Worm (Caenorhabditis elegans) whole organism, young adult: ENCODE results near the gene ani-2.

Experiments used
- B0019.2 ChIP-seq: fragments of 200-800 bp; sonication (Bioruptor generic); conservative IDR thresholded peaks from 2 replicates; pipeline ENCODE4 v1.3.6; 2022; ENCODE audit warnings: missing genetic modification reagents, missing genetic modification characterization, missing compliant biosample characterization
- B0336.3 ChIP-seq: fragments of 200-800 bp; sonication (Bioruptor generic); IDR thresholded peaks from 2 replicates; pipeline ENCODE4 v1.3.6; 2022; ENCODE audit warnings: missing genetic modification characterization, missing compliant biosample characterization
- C17E4.6 ChIP-seq: fragments of 200-800 bp; sonication (Bioruptor generic); IDR thresholded peaks from 2 replicates; pipeline ENCODE4 v1.3.6; 2022; ENCODE audit warnings: missing genetic modification reagents, missing genetic modification characterization, missing compliant biosample characterization
- D2030.7 ChIP-seq: fragments of 200-800 bp; sonication (Bioruptor generic); IDR thresholded peaks from 2 replicates; pipeline ENCODE4 v1.3.6; 2022; ENCODE audit warnings: missing genetic modification reagents, missing genetic modification characterization, missing compliant biosample characterization
- F10E7.11 ChIP-seq: sonication (generic microtip); optimal IDR thresholded peaks from 2 replicates; lab custom pipeline; 2017; ENCODE audit warnings: mild to moderate bottlenecking, missing genetic modification characterization, moderate library complexity, missing compliant biosample characterization
- F22D6.2 ChIP-seq: sonication (generic microtip); optimal IDR thresholded peaks from 2 replicates; lab custom pipeline; 2016; ENCODE audit warnings: mild to moderate bottlenecking, missing genetic modification characterization, missing compliant biosample characterization
- F49E8.2 ChIP-seq: sonication (generic microtip); optimal IDR thresholded peaks from 3 replicates; lab custom pipeline; 2017; ENCODE audit warnings: missing genetic modification characterization, mild to moderate bottlenecking, missing compliant biosample characterization, antibody characterized with exemption, moderate library complexity; ENCODE audit not compliant: insufficient read depth
- F52B5.7 ChIP-seq: sonication (generic microtip); optimal IDR thresholded peaks from 2 replicates; lab custom pipeline; 2016; ENCODE audit warnings: mild to moderate bottlenecking, missing genetic modification characterization, missing compliant biosample characterization
- F57C9.4 ChIP-seq: sonication (generic microtip); optimal IDR thresholded peaks from 2 replicates; lab custom pipeline; 2017; ENCODE audit warnings: mild to moderate bottlenecking, missing genetic modification characterization, missing compliant biosample characterization
- Y53F4B.3 ChIP-seq: fragments of 200-800 bp; sonication (Bioruptor generic); IDR thresholded peaks from 2 replicates; pipeline ENCODE4 v1.3.6; 2022; ENCODE audit warnings: missing genetic modification reagents, missing genetic modification characterization, missing compliant biosample characterization
- Y67H2A.10 ChIP-seq: fragments of 200-800 bp; sonication (Bioruptor generic); conservative IDR thresholded peaks from 2 replicates; pipeline ENCODE4 v1.3.6; 2022; ENCODE audit warnings: missing genetic modification reagents, missing genetic modification characterization, missing compliant biosample characterization
- Y95B8A.8 ChIP-seq: fragments of 200-800 bp; sonication (Bioruptor generic); IDR thresholded peaks from 2 replicates; pipeline ENCODE4 v1.3.6; 2022; ENCODE audit warnings: missing genetic modification reagents, missing genetic modification characterization, missing compliant biosample characterization
- akir-1 ChIP-seq: fragments of 200-800 bp; sonication (Bioruptor generic); optimal IDR thresholded peaks from 2 replicates; lab custom pipeline; 2018; ENCODE audit warnings: mild to moderate bottlenecking, missing genetic modification characterization, moderate library complexity, missing compliant biosample characterization
- aptf-2 ChIP-seq: fragments of 200-800 bp; sonication (Bioruptor generic); conservative IDR thresholded peaks from 2 replicates; pipeline ENCODE4 v1.3.6; 2022; ENCODE audit warnings: missing genetic modification reagents, missing genetic modification characterization, missing compliant biosample characterization
- bed-1 ChIP-seq: fragments of 200-800 bp; sonication (Bioruptor generic); IDR thresholded peaks from 2 replicates; pipeline ENCODE4 v1.3.6; 2022; ENCODE audit warnings: missing genetic modification reagents, missing genetic modification characterization, missing compliant biosample characterization
- ccch-3 ChIP-seq: fragments of 200-800 bp; sonication (Bioruptor generic); optimal IDR thresholded peaks from 2 replicates; lab custom pipeline; 2018; ENCODE audit warnings: mild to moderate bottlenecking, missing genetic modification characterization, missing compliant biosample characterization
- ceh-91 ChIP-seq: fragments of 200-800 bp; sonication (Bioruptor generic); IDR thresholded peaks from 2 replicates; pipeline ENCODE4 v1.3.6; 2022; ENCODE audit warnings: missing genetic modification reagents, missing genetic modification characterization, missing compliant biosample characterization
- dox-1 ChIP-seq: fragments of 200-800 bp; sonication (Bioruptor generic); IDR thresholded peaks from 2 replicates; pipeline ENCODE4 v1.3.6; 2022; ENCODE audit warnings: missing genetic modification reagents, missing genetic modification characterization, missing compliant biosample characterization
- dpff-1 ChIP-seq: sonication (generic microtip); optimal IDR thresholded peaks from 2 replicates; lab custom pipeline; 2017; ENCODE audit warnings: mild to moderate bottlenecking, missing genetic modification characterization, missing compliant biosample characterization
- dpl-1 ChIP-seq: fragments of 150-350 bp; optimal IDR thresholded peaks from 2 replicates; lab custom pipeline; 2014; ENCODE audit warnings: missing biosample characterization, missing genetic modification reagents, missing genetic modification characterization
- egrh-3 ChIP-seq: fragments of 200-800 bp; sonication (Bioruptor generic); IDR thresholded peaks from 2 replicates; pipeline ENCODE4 v1.3.6; 2022; ENCODE audit warnings: missing genetic modification reagents, missing genetic modification characterization, missing compliant biosample characterization
- ets-4 ChIP-seq: fragments of 200-800 bp; sonication (Bioruptor generic); optimal IDR thresholded peaks from 2 replicates; lab custom pipeline; 2018; ENCODE audit warnings: mild to moderate bottlenecking, missing genetic modification characterization, missing compliant biosample characterization
- hsf-1 ChIP-seq: fragments of 200-800 bp; sonication (Bioruptor generic); IDR thresholded peaks from 2 replicates; pipeline ENCODE4 v1.3.6; 2022; ENCODE audit warnings: missing genetic modification reagents, missing genetic modification characterization, missing compliant biosample characterization
- let-526 ChIP-seq: fragments of 200-800 bp; sonication (Bioruptor generic); IDR thresholded peaks from 2 replicates; pipeline ENCODE4 v1.3.6; 2022; ENCODE audit warnings: missing genetic modification reagents, missing genetic modification characterization, missing compliant biosample characterization
- lin-35 ChIP-seq, 3 experiments: fragments of 150-350 bp in 2 of 3; sonication (generic microtip) in 1 of 3; optimal IDR thresholded peaks; 2 replicates each; lab custom pipeline; 2014 to 2018; ENCODE audit warnings: missing biosample characterization in 3 of 3, missing genetic modification characterization in 3 of 3, missing genetic modification reagents in 3 of 3
- lin-40 ChIP-seq: sonication (generic microtip); optimal IDR thresholded peaks from 2 replicates; lab custom pipeline; 2016; ENCODE audit warnings: missing genetic modification characterization, mild to moderate bottlenecking, missing compliant biosample characterization, missing genotype, missing genetic modification reagents
- lin-54 ChIP-seq: fragments of 200-800 bp; sonication (Bioruptor generic); optimal IDR thresholded peaks from 2 replicates; lab custom pipeline; 2018; ENCODE audit warnings: mild to moderate bottlenecking, missing genetic modification characterization, missing compliant biosample characterization
- madf-3 ChIP-seq: fragments of 200-800 bp; sonication (Bioruptor generic); IDR thresholded peaks from 2 replicates; pipeline ENCODE4 v1.3.6; 2022; ENCODE audit warnings: missing genetic modification reagents, missing genetic modification characterization, missing compliant biosample characterization
- madf-8 ChIP-seq: fragments of 200-800 bp; sonication (Bioruptor generic); conservative IDR thresholded peaks from 2 replicates; pipeline ENCODE4 v1.3.6; 2022; ENCODE audit warnings: missing genetic modification reagents, missing genetic modification characterization, missing compliant biosample characterization
- mel-28 ChIP-seq: sonication (generic microtip); optimal IDR thresholded peaks from 2 replicates; lab custom pipeline; 2016; ENCODE audit warnings: borderline replicate concordance, mild to moderate bottlenecking, missing genetic modification characterization, missing compliant biosample characterization
- mes-4 ChIP-seq: sonication (generic microtip); optimal IDR thresholded peaks from 2 replicates; lab custom pipeline; 2016; ENCODE audit warnings: missing genotype, missing genetic modification characterization, missing compliant biosample characterization
- mxl-1 ChIP-seq: sonication (generic microtip); optimal IDR thresholded peaks from 2 replicates; lab custom pipeline; 2016; ENCODE audit warnings: missing genetic modification characterization, missing compliant biosample characterization
- nfyb-1 ChIP-seq: fragments of 200-800 bp; sonication (Bioruptor generic); IDR thresholded peaks from 2 replicates; pipeline ENCODE4 v1.3.6; 2022; ENCODE audit warnings: missing genetic modification reagents, missing genetic modification characterization, missing compliant biosample characterization
- nhr-80 ChIP-seq: sonication (generic microtip); optimal IDR thresholded peaks from 2 replicates; lab custom pipeline; 2016; ENCODE audit warnings: missing genetic modification characterization, missing compliant biosample characterization
- pbrm-1 ChIP-seq: fragments of 200-800 bp; sonication (Bioruptor generic); IDR thresholded peaks from 2 replicates; pipeline ENCODE4 v1.3.6; 2022; ENCODE audit warnings: missing genetic modification reagents, missing genetic modification characterization, missing compliant biosample characterization
- rcor-1 ChIP-seq: fragments of 200-800 bp; sonication (Bioruptor generic); IDR thresholded peaks from 2 replicates; pipeline ENCODE4 v1.3.6; 2022; ENCODE audit warnings: missing genetic modification reagents, missing genetic modification characterization, missing compliant biosample characterization
- repo-1 ChIP-seq: sonication (generic microtip); optimal IDR thresholded peaks from 2 replicates; lab custom pipeline; 2017; ENCODE audit warnings: mild to moderate bottlenecking, missing genetic modification characterization, missing compliant biosample characterization
- rpc-1 ChIP-seq, 2 experiments: fragments of 150-350 bp in 1 of 2; sonication (generic microtip) in 1 of 2; optimal IDR thresholded peaks; 2 replicates each; lab custom pipeline; 2014 to 2018; ENCODE audit warnings: missing biosample characterization in 1 of 2, missing genetic modification characterization in 1 of 2, missing genetic modification reagents in 1 of 2, missing genotype in 1 of 2
- snpc-1.1 ChIP-seq: sonication (generic microtip); optimal IDR thresholded peaks from 2 replicates; lab custom pipeline; 2017; ENCODE audit warnings: missing genetic modification characterization, mild to moderate bottlenecking, missing compliant biosample characterization, antibody characterized with exemption, moderate library complexity, missing genotype, missing genetic modification reagents; ENCODE audit not compliant: insufficient read depth
- snpc-4 ChIP-seq, 5 experiments: fragments of 150-350 bp in 1 of 5; sonication (generic microtip) in 4 of 5; optimal IDR thresholded peaks; 2 replicates each; lab custom pipeline; 2014 to 2018; ENCODE audit warnings: missing genetic modification characterization in 5 of 5, missing biosample characterization in 3 of 5, antibody characterized with exemption in 2 of 5, mild to moderate bottlenecking in 2 of 5, missing compliant biosample characterization in 2 of 5, missing genotype in 2 of 5, moderate library complexity in 2 of 5, missing genetic modification reagents in 1 of 5
- somi-1 ChIP-seq: fragments of 200-800 bp; sonication (Bioruptor generic); optimal IDR thresholded peaks from 2 replicates; lab custom pipeline; 2018; ENCODE audit warnings: mild to moderate bottlenecking, missing genetic modification characterization, missing compliant biosample characterization
- tbp1 ChIP-seq: fragments of 200-800 bp; sonication (Bioruptor generic); optimal IDR thresholded peaks from 2 replicates; lab custom pipeline; 2018; ENCODE audit warnings: mild to moderate bottlenecking, missing genetic modification characterization, missing compliant biosample characterization
- unc-62 ChIP-seq: fragments of 150-350 bp; optimal IDR thresholded peaks from 2 replicates; lab custom pipeline; 2014; ENCODE audit warnings: missing biosample characterization, missing genetic modification reagents, missing genetic modification characterization
- ztf-18 ChIP-seq: sonication (generic microtip); optimal IDR thresholded peaks from 2 replicates; lab custom pipeline; 2016; ENCODE audit warnings: missing genotype, mild to moderate bottlenecking, missing genetic modification characterization, missing compliant biosample characterization
- ztf-22 ChIP-seq: fragments of 200-800 bp; sonication (Bioruptor generic); optimal IDR thresholded peaks from 2 replicates; lab custom pipeline; 2018; ENCODE audit warnings: mild to moderate bottlenecking, missing genetic modification characterization, moderate library complexity, missing compliant biosample characterization
- ztf-28 ChIP-seq: fragments of 200-800 bp; sonication (Bioruptor generic); IDR thresholded peaks from 2 replicates; pipeline ENCODE4 v1.3.6; 2022; ENCODE audit warnings: missing genetic modification reagents, missing genetic modification characterization, missing compliant biosample characterization
- ztf-6 ChIP-seq: fragments of 200-800 bp; sonication (Bioruptor generic); IDR thresholded peaks from 2 replicates; pipeline ENCODE4 v1.3.6; 2022; ENCODE audit warnings: missing genetic modification reagents, missing genetic modification characterization, missing compliant biosample characterization

The ani-2 gene

DNA sequence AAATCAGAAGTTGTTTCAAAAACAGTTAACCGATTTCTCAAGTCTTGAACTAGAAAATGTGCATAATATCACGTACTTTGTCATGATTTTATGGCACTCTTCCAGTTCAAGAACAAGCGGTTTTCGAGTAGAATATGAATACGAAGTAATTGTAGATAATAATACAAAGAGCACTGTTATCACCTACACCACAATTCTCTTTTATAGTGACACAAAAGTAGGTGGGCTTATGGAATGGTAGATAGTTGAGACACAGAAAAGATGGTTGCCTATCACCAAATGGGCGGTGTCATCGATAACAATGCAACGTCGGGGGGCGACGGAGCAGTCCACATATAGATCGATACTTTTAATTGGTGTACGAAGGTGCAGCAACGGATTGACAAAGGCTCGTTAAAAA, 36.5 kb downstream of the ani-2 start (continued):
- TF ChIP-seq rcor-1 (no peak), C17E4.6 (no peak), Y53F4B.3 (GFP tag; lab: Robert Waterston, UW) (no peak), F52B5.7 (tag; lab: Kevin White, UChicago) (no peak), F57C9.4 (tag; lab: Kevin White, UChicago) (no peak), unc-62 (GFP tag; lab: Kevin White, UChicago) (no peak), dpl-1 (no peak), madf-3 (GFP tag; lab: Robert Waterston, UW) (no peak), aptf-2 (GFP tag; lab: Robert Waterston, UW) (no peak), Y67H2A.10 (GFP tag; lab: Robert Waterston, UW) (no peak), lin-35 (GFP tag; optimal IDR thresholded peaks at IDR 0.05; lab: Kevin White, UChicago) (no peak), bed-1 (GFP tag; lab: Robert Waterston, UW) (no peak), repo-1 (tag; lab: Kevin White, UChicago) (no peak), dox-1 (GFP tag; lab: Robert Waterston, UW) (peak; percentile 56; the same call in 1 of the 2 replicates), F22D6.2 (tag; lab: Kevin White, UChicago) (no peak), egrh-3 (no peak), ztf-22 (GFP tag; lab: Kevin White, UChicago) (peak; percentile 62), madf-8 (GFP tag; lab: Robert Waterston, UW) (no peak), ztf-28 (no peak)

DNA sequence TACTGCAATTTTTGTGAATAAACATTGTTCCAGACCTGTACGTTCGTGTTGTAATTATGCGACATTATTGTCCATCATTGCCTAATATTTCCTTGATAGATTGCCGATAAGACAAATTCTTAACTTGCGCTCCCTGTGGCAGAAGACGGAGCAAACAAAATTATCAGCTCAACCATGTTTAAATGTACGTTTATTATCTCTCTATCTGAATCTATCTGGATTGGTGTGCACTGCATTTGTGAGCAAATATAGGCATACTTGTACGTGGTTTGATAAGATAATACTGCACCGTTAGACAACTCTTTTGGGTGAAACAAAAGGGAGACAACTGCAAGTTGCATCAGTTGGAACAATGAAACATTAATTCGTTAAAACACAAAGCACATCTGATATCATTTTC, 37.9 kb downstream of the ani-2 start:
- TF ChIP-seq rpc-1 (optimal IDR thresholded peaks at IDR 0.05; lab: Kevin White, UChicago) (no peak), rpc-1 (tag; optimal IDR thresholded peaks at IDR 0.05; lab: Kevin White, UChicago) (no peak), ztf-6 (GFP tag; lab: Robert Waterston, UW) (no peak), mxl-1 (no peak), B0019.2 (GFP tag; lab: Robert Waterston, UW) (no peak), unc-62 (GFP tag; lab: Kevin White, UChicago) (no peak), ccch-3 (GFP tag; lab: Kevin White, UChicago) (no peak), C17E4.6 (no peak), lin-54 (GFP tag; lab: Kevin White, UChicago) (peak; percentile 28), madf-8 (GFP tag; lab: Robert Waterston, UW) (no peak), dox-1 (GFP tag; lab: Robert Waterston, UW) (peak; percentile 62), hsf-1 (GFP tag; lab: Robert Waterston, UW) (no peak), snpc-1.1 (tag; lab: Kevin White, UChicago) (no peak), dpff-1 (tag; lab: Kevin White, UChicago) (no peak), madf-3 (GFP tag; lab: Robert Waterston, UW) (no peak), lin-40 (tag; lab: Kevin White, UChicago) (peak; percentile 5), F49E8.2 (tag; lab: Kevin White, UChicago) (no peak), somi-1 (GFP tag; lab: Kevin White, UChicago) (no peak), mes-4 (no peak), pbrm-1 (no peak), nhr-80 (tag; lab: Kevin White, UChicago) (peak; percentile 98), nfyb-1 (no peak), akir-1 (GFP tag; lab: Kevin White, UChicago) (no peak), D2030.7 (GFP tag; lab: Robert Waterston, UW) (no peak), let-526 (no peak), B0336.3 (GFP tag; lab: Robert Waterston, UW) (no peak), Y95B8A.8 (GFP tag; lab: Robert Waterston, UW) (no peak), tbp1 (peak; percentile 30), mel-28 (tag; lab: Kevin White, UChicago) (no peak), ets-4 (peak; percentile 90), F10E7.11 (no peak), ztf-18 (tag; lab: Kevin White, UChicago) (no peak), ceh-91 (no peak), snpc-4 (GFP tag; optimal IDR thresholded peaks at IDR 0.05; lab: Kevin White, UChicago) (no peak), snpc-4 (tag; optimal IDR thresholded peaks at IDR 0.05; lab: Kevin White, UChicago) (no peak)
